Fruit fly (Drosophila melanogaster): ENCODE results near the gene CG4572.
A peak's percentile ranks its signal among the peaks of the same experiment; 100 is the strongest.

CG4572 gene

dm6 chr3R:19836687-19837086, 27.5 kb downstream of the CG4572 start, which contains the start of gene bnl (continued):
- no peak for TF ChIP-seq Spps (tag; optimal IDR thresholded peaks at IDR 0.05)
- TF ChIP-seq ATbp (GFP tag; optimal IDR thresholded peaks at IDR 0.05), result no peak
- no peak for TF ChIP-seq CG31388 (GFP tag; optimal IDR thresholded peaks at IDR 0.05)
- TF ChIP-seq CG10565 (GFP tag; optimal IDR thresholded peaks at IDR 0.05), result no peak
- peak; percentile 21 for TF ChIP-seq Neu2 (GFP tag; optimal IDR thresholded peaks at IDR 0.05; ENCODE audit: borderline replicate concordance)
- TF ChIP-seq CG6813 (GFP tag; optimal IDR thresholded peaks at IDR 0.05), result peak; percentile 46
- no peak for TF ChIP-seq dan (GFP tag; IDR thresholded peaks at IDR 0.05)
- TF ChIP-seq kah (GFP tag; optimal IDR thresholded peaks at IDR 0.05), result peak; percentile 77
- TF ChIP-seq z (GFP tag; IDR thresholded peaks at IDR 0.05), result no peak
- peak; percentile 61 for TF ChIP-seq CG34376 (GFP tag; optimal IDR thresholded peaks at IDR 0.05)
- no peak for TF ChIP-seq slou (GFP tag; optimal IDR thresholded peaks at IDR 0.05)
- TF ChIP-seq HmgZ (tag; optimal IDR thresholded peaks at IDR 0.05), result peak; percentile 71
- peak; percentile 28 for TF ChIP-seq Myb (GFP tag; optimal IDR thresholded peaks at IDR 0.05)
- TF ChIP-seq esg (GFP tag; conservative IDR thresholded peaks at IDR 0.05), result no peak
- no peak for TF ChIP-seq NK7.1 (GFP tag; optimal IDR thresholded peaks at IDR 0.05)
- TF ChIP-seq CG8388 (GFP tag; optimal IDR thresholded peaks at IDR 0.05), result peak; percentile 12
- peak; percentile 38 for TF ChIP-seq knrl (GFP tag; IDR thresholded peaks at IDR 0.05; ENCODE audit: partially characterized antibody)
- TF ChIP-seq lilli (GFP tag; optimal IDR thresholded peaks at IDR 0.05), result peak; percentile 33
- TF ChIP-seq CG7963 (GFP tag; IDR thresholded peaks at IDR 0.05; ENCODE audit: partially characterized antibody), result no peak
- no peak for TF ChIP-seq CG7928 (GFP tag; optimal IDR thresholded peaks at IDR 0.05)
- peak; percentile 23 for TF ChIP-seq slp2 (GFP tag; optimal IDR thresholded peaks at IDR 0.05)
- peak; percentile 32 for TF ChIP-seq CG17385 (GFP tag; optimal IDR thresholded peaks at IDR 0.05)
- peak; percentile 54 for TF ChIP-seq CG18599 (GFP tag; optimal IDR thresholded peaks at IDR 0.05)
- TF ChIP-seq CG9797 (GFP tag; optimal IDR thresholded peaks at IDR 0.05), result peak; percentile 3
- TF ChIP-seq HHEX (GFP tag; optimal IDR thresholded peaks at IDR 0.05), result peak; percentile 25
- no peak for TF ChIP-seq croc (GFP tag; conservative IDR thresholded peaks at IDR 0.05)
- no peak for TF ChIP-seq dmrt11E (tag; optimal IDR thresholded peaks at IDR 0.05)
- TF ChIP-seq gce (GFP tag; IDR thresholded peaks at IDR 0.05), result 0 out of 3 replicates have a peak, but pooled peaks have one; percentile 62
- TF ChIP-seq CG1792 (GFP tag; optimal IDR thresholded peaks at IDR 0.05), result no peak
- no peak for TF ChIP-seq dpn (GFP tag; optimal IDR thresholded peaks at IDR 0.05)
- TF ChIP-seq CG7987 (GFP tag; optimal IDR thresholded peaks at IDR 0.05), result peak; percentile 62
- no peak for TF ChIP-seq CG17359 (tag; optimal IDR thresholded peaks at IDR 0.05)
- TF ChIP-seq CG4282 (GFP tag; optimal IDR thresholded peaks at IDR 0.05), result peak; percentile 36
- peak; percentile 69 for TF ChIP-seq CG10543 (GFP tag; optimal IDR thresholded peaks at IDR 0.05)
- TF ChIP-seq CG4707 (GFP tag; optimal IDR thresholded peaks at IDR 0.05), result peak; percentile 38
- peak; percentile 32 for TF ChIP-seq vfl (GFP tag; optimal IDR thresholded peaks at IDR 0.05)
- TF ChIP-seq CG12659 (GFP tag; optimal IDR thresholded peaks at IDR 0.05), result peak; percentile 13
- peak; percentile 64 for TF ChIP-seq CG3281 (GFP tag; optimal IDR thresholded peaks at IDR 0.05)
- no peak for TF ChIP-seq Usf (GFP tag; optimal IDR thresholded peaks at IDR 0.05)
- TF ChIP-seq bab2 (GFP tag; optimal IDR thresholded peaks at IDR 0.05), result no peak
- TF ChIP-seq sd (tag; optimal IDR thresholded peaks at IDR 0.05), result peak; percentile 62
- TF ChIP-seq mirr (GFP tag; optimal IDR thresholded peaks at IDR 0.05), result peak; percentile 83
- TF ChIP-seq CG18011 (GFP tag; optimal IDR thresholded peaks at IDR 0.05), result no peak
- TF ChIP-seq Max (GFP tag; optimal IDR thresholded peaks at IDR 0.05), result no peak
- TF ChIP-seq CG17186 (GFP tag; optimal IDR thresholded peaks at IDR 0.05), result no peak
- peak; percentile 44 for TF ChIP-seq ac (GFP tag; optimal IDR thresholded peaks at IDR 0.05)
- TF ChIP-seq CG31365 (tag; optimal IDR thresholded peaks at IDR 0.05), result no peak
- no peak for TF ChIP-seq danr (GFP tag; IDR thresholded peaks at IDR 0.05)
- no peak for TF ChIP-seq CG8281 (tag; optimal IDR thresholded peaks at IDR 0.05)
- no peak for TF ChIP-seq CG11456 (GFP tag; IDR thresholded peaks at IDR 0.05)
